Worm (Caenorhabditis elegans) whole organism, L4 larva: Measurements from ENCODE around the gene F26H11.8.

Experiments
- aly-2 ChIP-seq: sonication (generic microtip); optimal IDR thresholded peaks from 2 replicates; lab custom pipeline; 2018; ENCODE audit warnings: missing biosample characterization, missing genetic modification characterization
- ceh-82 ChIP-seq: sonication (generic microtip); optimal IDR thresholded peaks from 2 replicates; lab custom pipeline; 2017; ENCODE audit warnings: missing biosample characterization, missing genetic modification characterization
- egl-43 ChIP-seq: fragments of 200-800 bp; sonication (Bioruptor generic); IDR thresholded peaks from 2 replicates; pipeline ENCODE4 v1.3.6; 2022; ENCODE audit warnings: missing genetic modification reagents, missing genetic modification characterization, missing compliant biosample characterization
- lin-13 ChIP-seq: fragments of 150-350 bp; optimal IDR thresholded peaks from 2 replicates; lab custom pipeline; 2014; ENCODE audit warnings: missing biosample characterization, missing genetic modification reagents, missing genetic modification characterization
- lin-39 ChIP-seq: fragments of 150-350 bp; optimal IDR thresholded peaks from 2 replicates; lab custom pipeline; 2014; ENCODE audit warnings: missing biosample characterization, missing genetic modification reagents, missing genetic modification characterization
- nhr-25 ChIP-seq: sonication (generic microtip); optimal IDR thresholded peaks from 2 replicates; lab custom pipeline; 2017; ENCODE audit warnings: missing genetic modification characterization, mild to moderate bottlenecking, missing compliant biosample characterization, antibody characterized with exemption, moderate library complexity, borderline replicate concordance; ENCODE audit not compliant: insufficient read depth
- nhr-28 ChIP-seq: fragments of 150-350 bp; optimal IDR thresholded peaks from 2 replicates; lab custom pipeline; 2014; ENCODE audit warnings: missing biosample characterization, missing genetic modification characterization
- unc-130 ChIP-seq: sonication (generic microtip); optimal IDR thresholded peaks from 2 replicates; lab custom pipeline; 2016; ENCODE audit warnings: missing genetic modification reagents, missing genetic modification characterization, missing compliant biosample characterization

ce11 chrII:14357936-14358416, 30.3 kb upstream of the F26H11.8 start, which contains the start of the genes agl-1 and pfs-2:
- TF ChIP-seq lin-39 (tag; lab: Kevin White, UChicago) (no peak), egl-43 (GFP tag; lab: Robert Waterston, UW) (no peak), nhr-28 (peak; percentile 44), ceh-82 (tag; lab: Kevin White, UChicago) (no peak), lin-13 (peak; percentile 12), unc-130 (no peak), aly-2 (no peak), nhr-25 (tag; lab: Kevin White, UChicago) (no peak)
